Worm (Caenorhabditis elegans) whole organism, young adult: ENCODE measurements around the gene nhr-38.

Source experiments
- F49E8.2 ChIP-seq: sonication (generic microtip); optimal IDR thresholded peaks from 3 replicates; lab custom pipeline; 2017; ENCODE audit warnings: missing genetic modification characterization, mild to moderate bottlenecking, missing compliant biosample characterization, antibody characterized with exemption, moderate library complexity; ENCODE audit not compliant: insufficient read depth
- attf-6 ChIP-seq: fragments of 200-800 bp; sonication (Bioruptor generic); IDR thresholded peaks from 2 replicates; pipeline ENCODE4 v1.3.6; 2022; ENCODE audit warnings: missing genetic modification reagents, missing genetic modification characterization, missing compliant biosample characterization
- ceh-100 ChIP-seq: fragments of 200-800 bp; sonication (Bioruptor generic); IDR thresholded peaks from 2 replicates; pipeline ENCODE4 v1.3.6; 2022; ENCODE audit warnings: missing genetic modification reagents, missing genetic modification characterization, missing compliant biosample characterization
- mes-4 ChIP-seq: sonication (generic microtip); optimal IDR thresholded peaks from 2 replicates; lab custom pipeline; 2016; ENCODE audit warnings: missing genotype, missing genetic modification characterization, missing compliant biosample characterization
- pha-4 ChIP-seq: fragments of 150-350 bp; sonication (generic microtip); optimal IDR thresholded peaks from 2 replicates; lab custom pipeline; 2014; ENCODE audit warnings: missing biosample characterization, missing genetic modification reagents, missing genetic modification characterization
- sea-2 ChIP-seq: fragments of 200-800 bp; sonication (Bioruptor generic); IDR thresholded peaks from 2 replicates; pipeline ENCODE4 v1.3.6; 2022; ENCODE audit warnings: missing genetic modification characterization, missing compliant biosample characterization
- snpc-1.1 ChIP-seq: sonication (generic microtip); optimal IDR thresholded peaks from 2 replicates; lab custom pipeline; 2017; ENCODE audit warnings: missing genetic modification characterization, mild to moderate bottlenecking, missing compliant biosample characterization, antibody characterized with exemption, moderate library complexity, missing genotype, missing genetic modification reagents; ENCODE audit not compliant: insufficient read depth
- unc-62 ChIP-seq: fragments of 150-350 bp; optimal IDR thresholded peaks from 2 replicates; lab custom pipeline; 2014; ENCODE audit warnings: missing biosample characterization, missing genetic modification reagents, missing genetic modification characterization

DNA sequence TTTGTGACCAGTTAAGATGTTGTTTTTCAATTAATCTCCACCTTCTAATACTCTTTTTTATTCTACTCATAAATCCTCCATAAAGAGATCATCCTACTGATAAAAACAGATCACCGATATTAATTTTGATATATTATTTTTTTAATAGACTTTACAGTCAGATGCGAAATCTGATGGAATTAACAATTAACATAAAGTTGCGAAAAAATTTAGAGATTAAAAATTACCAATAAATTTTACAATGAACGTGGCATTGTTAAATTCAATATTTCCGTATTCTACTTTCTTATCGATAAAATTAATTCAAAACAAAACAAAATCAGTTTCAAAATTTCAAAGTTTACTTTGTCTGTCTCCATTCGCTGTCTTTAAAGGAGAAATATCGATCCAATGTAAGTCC is 2.8 kb downstream of the nhr-38 start, which contains the start of gene K01H12.4:
- no peak for TF ChIP-seq pha-4 (tag; lab: Kevin White, UChicago)
- TF ChIP-seq ceh-100 (GFP tag; lab: Robert Waterston, UW): no peak
- TF ChIP-seq sea-2: no peak
- no peak for TF ChIP-seq snpc-1.1 (tag; lab: Kevin White, UChicago)
- no peak for TF ChIP-seq attf-6 (GFP tag; lab: Robert Waterston, UW)
- TF ChIP-seq mes-4: no peak
- TF ChIP-seq F49E8.2: no peak
- TF ChIP-seq unc-62 (GFP tag; lab: Kevin White, UChicago): no peak
